Worm (Caenorhabditis elegans): ENCODE results near the gene bath-37.

The bath-37 gene

ce11 chrIV:12034776-12035175, 33.9 kb upstream of the bath-37 start:
- TF ChIP-seq ceh-48 (tag; optimal IDR thresholded peaks at IDR 0.05), result no peak
- TF ChIP-seq ama-1 (optimal IDR thresholded peaks at IDR 0.05), result no peak
- TF ChIP-seq eyg-1 (tag; optimal IDR thresholded peaks at IDR 0.05), result no peak
- no peak for TF ChIP-seq pag-3 (tag; optimal IDR thresholded peaks at IDR 0.05; ENCODE audit: borderline replicate concordance)
- no peak for TF ChIP-seq elt-2 (tag; optimal IDR thresholded peaks at IDR 0.05)
- no peak for TF ChIP-seq pqm-1 (tag; optimal IDR thresholded peaks at IDR 0.05)

ce11 chrIV:12035422-12035821, 33.3 kb upstream of the bath-37 start:
- TF ChIP-seq ceh-19 (GFP tag; optimal IDR thresholded peaks at IDR 0.05), result no peak
- TF ChIP-seq sox-4 (tag; optimal IDR thresholded peaks at IDR 0.05), result no peak
- no peak for TF ChIP-seq hlh-6 (tag; optimal IDR thresholded peaks at IDR 0.05)
- no peak for TF ChIP-seq ceh-30 (tag; optimal IDR thresholded peaks at IDR 0.05)
- TF ChIP-seq sdc-2 (tag; optimal IDR thresholded peaks at IDR 0.05), result no peak
- TF ChIP-seq ceh-45 (GFP tag; IDR thresholded peaks at IDR 0.05), result no peak
- no peak for TF ChIP-seq Y22D7AL.16 (tag; optimal IDR thresholded peaks at IDR 0.05)
- no peak for TF ChIP-seq ceh-22 (tag; optimal IDR thresholded peaks at IDR 0.05)
- no peak for TF ChIP-seq ceh-9 (tag; optimal IDR thresholded peaks at IDR 0.05)

- TF ChIP-seq pax-1 (tag; optimal IDR thresholded peaks at IDR 0.05) (no peak), unc-86 (tag; optimal IDR thresholded peaks at IDR 0.05) (no peak), ceh-48 (tag; optimal IDR thresholded peaks at IDR 0.05) (no peak), ama-1 (optimal IDR thresholded peaks at IDR 0.05) (peak; percentile 60)
Observed at ce11 chrIV:12036924-12037323, 31.8 kb upstream of the bath-37 start.

ce11 chrIV:12040431-12040830, 28.3 kb upstream of the bath-37 start:
- no peak for TF ChIP-seq elt-2 (tag; optimal IDR thresholded peaks at IDR 0.05)
- TF ChIP-seq nhr-11 (tag; optimal IDR thresholded peaks at IDR 0.05), result no peak
- no peak for TF ChIP-seq nfya-1 (tag; optimal IDR thresholded peaks at IDR 0.05)
- no peak for TF ChIP-seq odd-2 (tag; optimal IDR thresholded peaks at IDR 0.05)
- no peak for TF ChIP-seq unc-55 (GFP tag; optimal IDR thresholded peaks at IDR 0.05)
- TF ChIP-seq ceh-34 (tag; optimal IDR thresholded peaks at IDR 0.05), result no peak
- no peak for TF ChIP-seq hlh-15 (tag; optimal IDR thresholded peaks at IDR 0.05)
- no peak for TF ChIP-seq fkh-10 (GFP tag; optimal IDR thresholded peaks at IDR 0.05)
- no peak for TF ChIP-seq ceh-6 (GFP tag; optimal IDR thresholded peaks at IDR 0.05)
- no peak for TF ChIP-seq unc-3 (GFP tag; conservative IDR thresholded peaks at IDR 0.05)
- no peak for TF ChIP-seq unc-3 (tag; optimal IDR thresholded peaks at IDR 0.05)
- no peak for TF ChIP-seq pag-3 (tag; optimal IDR thresholded peaks at IDR 0.05; ENCODE audit: borderline replicate concordance)
- no peak for TF ChIP-seq ttx-3 (tag; optimal IDR thresholded peaks at IDR 0.05)
- no peak for TF ChIP-seq hlh-8 (tag; optimal IDR thresholded peaks at IDR 0.05)
- no peak for TF ChIP-seq mec-3 (tag; optimal IDR thresholded peaks at IDR 0.05; ENCODE audit: borderline replicate concordance)

ce11 chrIV:12043054-12043453, 25.6 kb upstream of the bath-37 start:
- TF ChIP-seq pqm-1 (tag; optimal IDR thresholded peaks at IDR 0.05), result no peak
- TF ChIP-seq sox-2 (GFP tag; IDR thresholded peaks at IDR 0.05), result no peak
- no peak for TF ChIP-seq nfya-1 (tag; optimal IDR thresholded peaks at IDR 0.05)
- TF ChIP-seq lin-11 (tag; optimal IDR thresholded peaks at IDR 0.05), result no peak
- TF ChIP-seq hlh-13 (GFP tag; optimal IDR thresholded peaks at IDR 0.05), result no peak
- TF ChIP-seq ets-4 (tag; optimal IDR thresholded peaks at IDR 0.05), result no peak
- TF ChIP-seq ztf-16 (tag; optimal IDR thresholded peaks at IDR 0.05), result no peak
- no peak for TF ChIP-seq tbx-7 (tag; optimal IDR thresholded peaks at IDR 0.05)
- no peak for TF ChIP-seq hlh-6 (tag; optimal IDR thresholded peaks at IDR 0.05)
- no peak for TF ChIP-seq npax-4 (tag; optimal IDR thresholded peaks at IDR 0.05)
